Fruit fly (Drosophila melanogaster) whole organism, embryonic: Measurements from ENCODE around the gene Cdc16.

Experiments used
- Awh ChIP-seq: fragments of 200-800 bp; sonication (Bioruptor generic); IDR thresholded peaks from 2 replicates; pipeline ENCODE4, ENCODE4 v1.3.6; 2022; ENCODE audit warnings: missing biosample characterization, missing genetic modification characterization
- B-H1 ChIP-seq: fragments of 200-800 bp; sonication (Bioruptor generic); IDR thresholded peaks from 3 replicates; pipeline ENCODE4 v1.3.6; 2022; ENCODE audit warnings: missing biosample characterization, missing genetic modification characterization
- BtbVII ChIP-seq: fragments of 200-800 bp; sonication (Bioruptor generic); optimal IDR thresholded peaks from 3 replicates; lab custom pipeline; 2017; ENCODE audit warnings: missing biosample characterization, mild to moderate bottlenecking, missing genetic modification characterization
- CG10147 ChIP-seq: fragments of 200-800 bp; sonication (Bioruptor generic); optimal IDR thresholded peaks from 2 replicates; lab custom pipeline; 2019; ENCODE audit warnings: missing biosample characterization, mild to moderate bottlenecking, missing genetic modification characterization, moderate library complexity
- CG10321 ChIP-seq: fragments of 200-800 bp; sonication (Bioruptor generic); IDR thresholded peaks from 2 replicates; pipeline ENCODE4 v1.3.6; 2022; ENCODE audit warnings: missing biosample characterization, missing genetic modification characterization
- CG10462 ChIP-seq: fragments of 200-800 bp; sonication (Bioruptor generic); optimal IDR thresholded peaks from 2 replicates; lab custom pipeline; 2016; ENCODE audit warnings: missing biosample characterization, missing genetic modification characterization
- CG11247 ChIP-seq: fragments of 200-800 bp; sonication (Bioruptor generic); IDR thresholded peaks from 2 replicates; pipeline ENCODE4 v1.3.6; 2022; ENCODE audit warnings: missing biosample characterization, missing genetic modification characterization
- CG12219 ChIP-seq: fragments of 200-800 bp; sonication (Bioruptor generic); optimal IDR thresholded peaks from 3 replicates; lab custom pipeline; 2018; ENCODE audit warnings: missing biosample characterization, mild to moderate bottlenecking, missing genetic modification characterization
- CG14441 ChIP-seq: fragments of 200-800 bp; sonication (Bioruptor generic); IDR thresholded peaks from 2 replicates; pipeline ENCODE4 v1.3.6; 2022; ENCODE audit warnings: missing biosample characterization, missing genetic modification characterization
- CG15269 ChIP-seq: fragments of 200-800 bp; sonication (Bioruptor generic); optimal IDR thresholded peaks from 2 replicates; lab custom pipeline; 2018; ENCODE audit warnings: missing biosample characterization, mild to moderate bottlenecking, missing genetic modification characterization, moderate library complexity
- CG17385 ChIP-seq: fragments of 200-800 bp; sonication (Bioruptor generic); optimal IDR thresholded peaks from 3 replicates; lab custom pipeline; 2018; ENCODE audit warnings: missing biosample characterization, mild to moderate bottlenecking, missing genetic modification characterization
- CG17612 ChIP-seq: fragments of 200-800 bp; sonication (Bioruptor generic); IDR thresholded peaks from 2 replicates; pipeline ENCODE4 v1.3.6; 2022; ENCODE audit warnings: missing biosample characterization, missing genetic modification characterization
- CG1792 ChIP-seq: fragments of 200-800 bp; sonication (Bioruptor generic); optimal IDR thresholded peaks from 2 replicates; lab custom pipeline; 2016; ENCODE audit warnings: missing biosample characterization, missing genetic modification characterization
- CG18262 ChIP-seq: fragments of 200-800 bp; optimal IDR thresholded peaks from 3 replicates; lab custom pipeline; 2019; ENCODE audit warnings: missing biosample characterization, mild to moderate bottlenecking, missing genetic modification characterization, moderate library complexity
- CG2889 ChIP-seq: fragments of 200-800 bp; sonication (Bioruptor generic); IDR thresholded peaks from 3 replicates; pipeline ENCODE4 v1.3.6; 2022; ENCODE audit warnings: missing biosample characterization, missing genetic modification characterization
- CG3281 ChIP-seq: fragments of 200-800 bp; sonication (Bioruptor generic); optimal IDR thresholded peaks from 3 replicates; lab custom pipeline; 2017; ENCODE audit warnings: missing biosample characterization, mild to moderate bottlenecking, missing genetic modification characterization
- CG4328 ChIP-seq: fragments of 200-800 bp; sonication (Bioruptor generic); optimal IDR thresholded peaks from 3 replicates; lab custom pipeline; 2017; ENCODE audit warnings: missing biosample characterization, missing genetic modification reagents, missing genetic modification characterization
- CG4424 ChIP-seq: fragments of 200-800 bp; sonication (Bioruptor generic); optimal IDR thresholded peaks from 3 replicates; lab custom pipeline; 2016; ENCODE audit warnings: missing biosample characterization, missing genetic modification characterization
- CG4854 ChIP-seq: fragments of 200-800 bp; sonication (Bioruptor generic); optimal IDR thresholded peaks from 2 replicates; lab custom pipeline; 2016; ENCODE audit warnings: missing biosample characterization, missing genetic modification characterization, inconsistent platforms
- CG6854 ChIP-seq: fragments of 200-800 bp; sonication (Bioruptor generic); optimal IDR thresholded peaks from 3 replicates; lab custom pipeline; 2017; ENCODE audit warnings: missing biosample characterization, mild to moderate bottlenecking, missing genetic modification characterization
- CG7786 ChIP-seq: fragments of 200-800 bp; sonication (Bioruptor generic); optimal IDR thresholded peaks from 2 replicates; lab custom pipeline; 2016; ENCODE audit warnings: missing biosample characterization, missing genetic modification characterization
- CG9727 ChIP-seq: fragments of 200-800 bp; sonication (Bioruptor generic); optimal IDR thresholded peaks from 3 replicates; lab custom pipeline; 2017; ENCODE audit warnings: missing biosample characterization, mild to moderate bottlenecking, missing genetic modification characterization
- CG9876 ChIP-seq: fragments of 200-800 bp; sonication (Bioruptor generic); optimal IDR thresholded peaks from 2 replicates; lab custom pipeline; 2016; ENCODE audit warnings: missing biosample characterization, missing genetic modification characterization
- Camta ChIP-seq: fragments of 200-800 bp; sonication (Bioruptor generic); optimal IDR thresholded peaks from 2 replicates; lab custom pipeline; 2016; ENCODE audit warnings: missing biosample characterization, missing genetic modification characterization
- Dad ChIP-seq: fragments of 200-800 bp; sonication (Bioruptor generic); optimal IDR thresholded peaks from 3 replicates; lab custom pipeline; 2016; ENCODE audit warnings: missing biosample characterization, missing genetic modification characterization
- HHEX ChIP-seq: fragments of 200-800 bp; sonication (Bioruptor generic); optimal IDR thresholded peaks from 3 replicates; lab custom pipeline; 2017; ENCODE audit warnings: missing biosample characterization, mild to moderate bottlenecking, missing genetic modification characterization, missing genetic modification reagents
- HmgD ChIP-seq: fragments of 200-800 bp; sonication (Bioruptor generic); optimal IDR thresholded peaks from 3 replicates; lab custom pipeline; 2016; ENCODE audit warnings: missing biosample characterization, missing genetic modification characterization
- Jarid2 ChIP-seq: fragments of 200-800 bp; sonication (Bioruptor generic); optimal IDR thresholded peaks from 3 replicates; lab custom pipeline; 2017; ENCODE audit warnings: mild to moderate bottlenecking, missing biosample characterization, missing genetic modification reagents, missing genetic modification characterization
- Stat92E ChIP-seq, 3 experiments: fragments of >200 bp in 2 of 3; fragments of 200-800 bp in 1 of 3; sonication (Bioruptor generic) in 1 of 3; optimal IDR thresholded peaks; 2 replicates each; lab custom pipeline; 2017 to 2019; ENCODE audit warnings: missing biosample characterization in 3 of 3, missing genetic modification characterization in 3 of 3, mild to moderate bottlenecking in 1 of 3, moderate library complexity in 1 of 3
- caup ChIP-seq: fragments of 200-800 bp; sonication (Bioruptor generic); optimal IDR thresholded peaks from 3 replicates; lab custom pipeline; 2017; ENCODE audit warnings: missing biosample characterization, mild to moderate bottlenecking, missing genetic modification characterization, moderate library complexity; ENCODE audit not compliant: severe bottlenecking
- ci ChIP-seq: fragments of 200-800 bp; sonication (Bioruptor generic); IDR thresholded peaks from 3 replicates; pipeline ENCODE4 v1.3.6; 2022; ENCODE audit warnings: missing biosample characterization, missing genetic modification characterization
- croc ChIP-seq: fragments of 200-800 bp; sonication (Bioruptor generic); conservative IDR thresholded peaks from 3 replicates; pipeline ENCODE4 v1.3.6; 2022; ENCODE audit warnings: missing biosample characterization, missing genetic modification characterization
- crol ChIP-seq: fragments of 200-800 bp; sonication (Bioruptor generic); IDR thresholded peaks from 2 replicates; pipeline ENCODE4 v1.3.6; 2022; ENCODE audit warnings: missing biosample characterization, missing genetic modification characterization
- cwo ChIP-seq: fragments of 200-800 bp; sonication (Bioruptor generic); optimal IDR thresholded peaks from 3 replicates; lab custom pipeline; 2017; ENCODE audit warnings: missing biosample characterization, missing genetic modification characterization, mild to moderate bottlenecking, moderate library complexity, missing genetic modification reagents
- dmrt99B ChIP-seq: fragments of 200-800 bp; sonication (Bioruptor generic); optimal IDR thresholded peaks from 2 replicates; lab custom pipeline; 2018; ENCODE audit warnings: missing biosample characterization, mild to moderate bottlenecking, missing genetic modification characterization, moderate library complexity
- exex ChIP-seq: fragments of 200-800 bp; sonication (Bioruptor generic); optimal IDR thresholded peaks from 4 replicates; lab custom pipeline; 2018; ENCODE audit warnings: missing biosample characterization, mild to moderate bottlenecking, missing genetic modification characterization, moderate library complexity
- gcm ChIP-seq: fragments of 200-800 bp; sonication (Bioruptor generic); optimal IDR thresholded peaks from 2 replicates; lab custom pipeline; 2019; ENCODE audit warnings: missing biosample characterization, mild to moderate bottlenecking, missing genetic modification characterization, moderate library complexity
- gem ChIP-seq: fragments of 200-800 bp; sonication (Bioruptor generic); optimal IDR thresholded peaks from 2 replicates; lab custom pipeline; 2019; ENCODE audit warnings: missing biosample characterization, mild to moderate bottlenecking, missing genetic modification characterization, moderate library complexity
- her ChIP-seq: fragments of 200-800 bp; sonication (Bioruptor generic); optimal IDR thresholded peaks from 2 replicates; lab custom pipeline; 2016; ENCODE audit warnings: missing biosample characterization, missing genetic modification characterization
- jing ChIP-seq: fragments of 200-800 bp; sonication (Bioruptor generic); optimal IDR thresholded peaks from 2 replicates; lab custom pipeline; 2018; ENCODE audit warnings: missing biosample characterization, mild to moderate bottlenecking, missing genetic modification characterization
- nau ChIP-seq: fragments of 200-800 bp; sonication (Bioruptor generic); optimal IDR thresholded peaks from 3 replicates; lab custom pipeline; 2017; ENCODE audit warnings: missing biosample characterization, mild to moderate bottlenecking, missing genetic modification characterization, missing genetic modification reagents
- onecut ChIP-seq: fragments of 200-800 bp; sonication (Bioruptor generic); IDR thresholded peaks from 2 replicates; pipeline ENCODE4 v1.3.6; 2022; ENCODE audit warnings: missing biosample characterization, missing genetic modification characterization
- org-1 ChIP-seq: fragments of 200-800 bp; sonication (Bioruptor generic); optimal IDR thresholded peaks from 2 replicates; lab custom pipeline; 2017; ENCODE audit warnings: missing biosample characterization, missing genetic modification characterization
- pita ChIP-seq: fragments of 200-800 bp; sonication (Bioruptor generic); optimal IDR thresholded peaks from 2 replicates; lab custom pipeline; 2017; ENCODE audit warnings: missing biosample characterization, mild to moderate bottlenecking, missing genetic modification characterization
- prd ChIP-seq, 3 experiments: fragments of >200 bp in 2 of 3; fragments of 200-800 bp in 1 of 3; sonication (Bioruptor generic) in 1 of 3; optimal IDR thresholded peaks in 2 of 3; IDR thresholded peaks in 1 of 3; 2 replicates in 2 of 3; 3 replicates in 1 of 3; pipeline versions ENCODE4 v1.3.6 to Lab custom; 2017 to 2022; ENCODE audit warnings: missing biosample characterization in 1 of 3, missing genetic modification characterization in 1 of 3
- run ChIP-seq: fragments of 200-800 bp; sonication (Bioruptor generic); optimal IDR thresholded peaks from 3 replicates; lab custom pipeline; 2018; ENCODE audit warnings: missing biosample characterization, mild to moderate bottlenecking, missing genetic modification characterization
- tna ChIP-seq: fragments of 200-800 bp; sonication (Bioruptor generic); IDR thresholded peaks from 2 replicates; pipeline ENCODE4 v1.3.6; 2022; ENCODE audit warnings: missing biosample characterization, missing genetic modification characterization; ENCODE audit not compliant: partially characterized antibody
- zfh2 ChIP-seq: fragments of 200-800 bp; sonication (Bioruptor generic); optimal IDR thresholded peaks from 2 replicates; lab custom pipeline; 2016; ENCODE audit warnings: missing biosample characterization, missing genetic modification characterization

Cdc16 gene

dm6 chr3R:23239934-23240632, 40.9 kb upstream of the Cdc16 start (continued):
- TF ChIP-seq her (GFP tag; lab: Kevin White, UChicago): peak; percentile 7
- TF ChIP-seq jing (GFP tag; lab: Kevin White, UChicago): peak; percentile 13
- TF ChIP-seq BtbVII (GFP tag; lab: Kevin White, UChicago): peak; percentile 67
- peak; percentile 29; the same call in 1 of the 2 replicates for TF ChIP-seq CG10321
- no peak for TF ChIP-seq Jarid2 (GFP tag; lab: Kevin White, UChicago)
- peak; percentile 47; the same call in 2 of the 3 replicates for TF ChIP-seq croc (GFP tag; lab: Robert Waterston, UW)
- peak; percentile 51 for TF ChIP-seq CG6854
- no peak for TF ChIP-seq crol (GFP tag; lab: Robert Waterston, UW)
- TF ChIP-seq onecut (GFP tag; lab: Robert Waterston, UW): peak; percentile 66
- peak; percentile 48 for TF ChIP-seq run
- peak; percentile 83 for TF ChIP-seq gem
- peak; percentile 72 for TF ChIP-seq CG11247
- no peak for TF ChIP-seq CG10462 (GFP tag; lab: Kevin White, UChicago)
- peak; percentile 51 for TF ChIP-seq org-1
- TF ChIP-seq Awh (GFP tag; lab: Robert Waterston, UW): peak; percentile 42; the same call in 1 of the 2 replicates
- TF ChIP-seq CG4854: peak; percentile 15
- peak; percentile 69 for TF ChIP-seq CG9727 (GFP tag; lab: Kevin White, UChicago)
- TF ChIP-seq Camta (GFP tag; lab: Kevin White, UChicago): peak; percentile 27
- TF ChIP-seq CG4424: peak; percentile 37
- peak; percentile 85 for TF ChIP-seq ci (GFP tag; lab: Robert Waterston, UW)
- no peak for TF ChIP-seq Stat92E (GFP tag; optimal IDR thresholded peaks at IDR 0.05; lab: Kevin White, UChicago)
- peak; percentile 76 for TF ChIP-seq CG3281 (GFP tag; lab: Kevin White, UChicago)
- no peak for TF ChIP-seq prd (optimal IDR thresholded peaks at IDR 0.05; lab: Kevin White, UChicago)
- peak; percentile 71 for TF ChIP-seq prd (GFP tag; IDR thresholded peaks at IDR 0.05; lab: Robert Waterston, UW)
- TF ChIP-seq CG18262 (tag; lab: Kevin White, UChicago): peak; percentile 78
- TF ChIP-seq CG1792: no peak
- no peak for TF ChIP-seq CG9876 (GFP tag; lab: Kevin White, UChicago)
- peak; percentile 61 for TF ChIP-seq CG17385 (GFP tag; lab: Kevin White, UChicago)
- TF ChIP-seq HHEX (GFP tag; lab: Kevin White, UChicago): peak; percentile 43
- TF ChIP-seq tna: no peak
- TF ChIP-seq Dad: peak; percentile 22
- TF ChIP-seq caup (GFP tag; lab: Kevin White, UChicago): peak; percentile 73
- no peak for TF ChIP-seq CG2889 (GFP tag; lab: Robert Waterston, UW)
- TF ChIP-seq HmgD: no peak
- peak; percentile 39 for TF ChIP-seq exex (tag; lab: Kevin White, UChicago)
- peak; percentile 24 for TF ChIP-seq CG7786 (GFP tag; lab: Kevin White, UChicago)
- TF ChIP-seq CG10147 (GFP tag; lab: Kevin White, UChicago): peak; percentile 78
- TF ChIP-seq cwo (GFP tag; lab: Kevin White, UChicago): peak; percentile 64
- TF ChIP-seq B-H1 (GFP tag; lab: Robert Waterston, UW): peak; percentile 40; the same call in 1 of the 3 replicates
- peak; percentile 19 for TF ChIP-seq CG12219 (GFP tag; lab: Kevin White, UChicago)
- peak; percentile 46 for TF ChIP-seq zfh2 (GFP tag; lab: Kevin White, UChicago)
- no peak for TF ChIP-seq pita (GFP tag; lab: Kevin White, UChicago)
- no peak for TF ChIP-seq CG17612
- no peak for TF ChIP-seq nau (GFP tag; lab: Kevin White, UChicago)
- peak; percentile 51 for TF ChIP-seq CG14441 (GFP tag; lab: Robert Waterston, UW)
- no peak for TF ChIP-seq CG4328
- no peak for TF ChIP-seq gcm
- TF ChIP-seq dmrt99B (tag; lab: Kevin White, UChicago): peak; percentile 91
- peak; percentile 62 for TF ChIP-seq CG15269 (tag; lab: Kevin White, UChicago)
